Fruit fly (Drosophila melanogaster) whole organism, embryonic: ENCODE measurements around the gene CG9008.

Experiments used
- Abd-B ChIP-seq: fragments of 200-800 bp; sonication (Bioruptor generic); optimal IDR thresholded peaks from 2 replicates; lab custom pipeline; 2018; ENCODE audit warnings: missing biosample characterization, mild to moderate bottlenecking, missing genetic modification characterization, moderate library complexity
- BEAF-32 ChIP-seq: fragments of 200-800 bp; sonication (Bioruptor generic); optimal IDR thresholded peaks from 3 replicates; lab custom pipeline; 2017; ENCODE audit warnings: missing biosample characterization, missing genetic modification characterization, mild to moderate bottlenecking, moderate library complexity, missing genetic modification reagents
- C15 ChIP-seq: fragments of 200-800 bp; sonication (Bioruptor generic); IDR thresholded peaks from 3 replicates; pipeline ENCODE4 v1.3.6; 2022; ENCODE audit warnings: missing biosample characterization, missing genetic modification characterization
- CG10267 ChIP-seq: fragments of 200-800 bp; sonication (Bioruptor generic); optimal IDR thresholded peaks from 2 replicates; lab custom pipeline; 2018; ENCODE audit warnings: missing biosample characterization, mild to moderate bottlenecking, missing genetic modification characterization, moderate library complexity
- CG10274 ChIP-seq: fragments of 200-800 bp; sonication (Bioruptor generic); optimal IDR thresholded peaks from 3 replicates; lab custom pipeline; 2017; ENCODE audit warnings: missing biosample characterization, mild to moderate bottlenecking, missing genetic modification characterization
- CG10321 ChIP-seq: fragments of 200-800 bp; sonication (Bioruptor generic); IDR thresholded peaks from 2 replicates; pipeline ENCODE4 v1.3.6; 2022; ENCODE audit warnings: missing biosample characterization, missing genetic modification characterization
- CG10431 ChIP-seq: fragments of 200-800 bp; sonication (Bioruptor generic); optimal IDR thresholded peaks from 3 replicates; lab custom pipeline; 2018; ENCODE audit warnings: missing biosample characterization, mild to moderate bottlenecking, missing genetic modification characterization
- CG10462 ChIP-seq: fragments of 200-800 bp; sonication (Bioruptor generic); optimal IDR thresholded peaks from 2 replicates; lab custom pipeline; 2016; ENCODE audit warnings: missing biosample characterization, missing genetic modification characterization
- CG12104 ChIP-seq: fragments of 200-800 bp; sonication (Bioruptor generic); optimal IDR thresholded peaks from 3 replicates; lab custom pipeline; 2016; ENCODE audit warnings: missing biosample characterization, missing genetic modification characterization
- CG12299 ChIP-seq: fragments of 200-800 bp; sonication (Bioruptor generic); optimal IDR thresholded peaks from 2 replicates; lab custom pipeline; 2018; ENCODE audit warnings: missing biosample characterization, mild to moderate bottlenecking, missing genetic modification characterization
- CG12744 ChIP-seq: fragments of 200-800 bp; sonication (Bioruptor generic); optimal IDR thresholded peaks from 2 replicates; lab custom pipeline; 2016; ENCODE audit warnings: missing biosample characterization, missing genetic modification characterization
- CG12769 ChIP-seq: fragments of 200-800 bp; sonication (Bioruptor generic); optimal IDR thresholded peaks from 2 replicates; lab custom pipeline; 2019; ENCODE audit warnings: missing biosample characterization, mild to moderate bottlenecking, missing genetic modification characterization, moderate library complexity
- CG13424 ChIP-seq: fragments of 200-800 bp; sonication (Bioruptor generic); optimal IDR thresholded peaks from 2 replicates; lab custom pipeline; 2019; ENCODE audit warnings: missing biosample characterization, mild to moderate bottlenecking, missing genetic modification characterization, moderate library complexity
- CG14965 ChIP-seq: fragments of 200-800 bp; sonication (Bioruptor generic); optimal IDR thresholded peaks from 2 replicates; lab custom pipeline; 2016; ENCODE audit warnings: missing biosample characterization, missing genetic modification characterization, borderline replicate concordance
- CG1647 ChIP-seq: fragments of 200-800 bp; sonication (Bioruptor generic); optimal IDR thresholded peaks from 3 replicates; lab custom pipeline; 2016; ENCODE audit warnings: missing biosample characterization, missing genetic modification characterization
- CG18764 ChIP-seq: fragments of 200-800 bp; sonication (Bioruptor generic); optimal IDR thresholded peaks from 3 replicates; lab custom pipeline; 2016; ENCODE audit warnings: missing biosample characterization, missing genetic modification characterization
- CG3281 ChIP-seq: fragments of 200-800 bp; sonication (Bioruptor generic); optimal IDR thresholded peaks from 3 replicates; lab custom pipeline; 2017; ENCODE audit warnings: missing biosample characterization, mild to moderate bottlenecking, missing genetic modification characterization
- CG4282 ChIP-seq: fragments of 200-800 bp; sonication (Bioruptor generic); optimal IDR thresholded peaks from 2 replicates; lab custom pipeline; 2016; ENCODE audit warnings: missing biosample characterization, missing genetic modification characterization
- CG4328 ChIP-seq: fragments of 200-800 bp; sonication (Bioruptor generic); optimal IDR thresholded peaks from 3 replicates; lab custom pipeline; 2017; ENCODE audit warnings: missing biosample characterization, missing genetic modification reagents, missing genetic modification characterization
- CG6254 ChIP-seq: fragments of 200-800 bp; sonication (Bioruptor generic); optimal IDR thresholded peaks from 3 replicates; lab custom pipeline; 2017; ENCODE audit warnings: mild to moderate bottlenecking, missing biosample characterization, missing genetic modification reagents, missing genetic modification characterization
- CG6654 ChIP-seq: fragments of 200-800 bp; sonication (Bioruptor generic); optimal IDR thresholded peaks from 2 replicates; lab custom pipeline; 2017; ENCODE audit warnings: missing biosample characterization, mild to moderate bottlenecking, missing genetic modification characterization
- CG6813 ChIP-seq: fragments of 200-800 bp; sonication (Bioruptor generic); optimal IDR thresholded peaks from 2 replicates; lab custom pipeline; 2017; ENCODE audit warnings: missing biosample characterization, missing genetic modification characterization, mild to moderate bottlenecking, moderate library complexity, missing genetic modification reagents
- CG6854 ChIP-seq: fragments of 200-800 bp; sonication (Bioruptor generic); optimal IDR thresholded peaks from 3 replicates; lab custom pipeline; 2017; ENCODE audit warnings: missing biosample characterization, mild to moderate bottlenecking, missing genetic modification characterization
- CG8944 ChIP-seq: fragments of 200-800 bp; sonication (Bioruptor generic); optimal IDR thresholded peaks from 3 replicates; lab custom pipeline; 2016; ENCODE audit warnings: missing biosample characterization, missing genetic modification characterization
- CG9817 ChIP-seq: fragments of 200-800 bp; sonication (Bioruptor generic); optimal IDR thresholded peaks from 2 replicates; lab custom pipeline; 2018; ENCODE audit warnings: missing biosample characterization, mild to moderate bottlenecking, missing genetic modification characterization, moderate library complexity
- Dp ChIP-seq: fragments of 200-800 bp; sonication (Bioruptor generic); optimal IDR thresholded peaks from 2 replicates; lab custom pipeline; 2018; ENCODE audit warnings: missing biosample characterization, mild to moderate bottlenecking, missing genetic modification characterization, moderate library complexity
- Dref ChIP-seq: fragments of 200-800 bp; sonication (Bioruptor generic); IDR thresholded peaks from 2 replicates; pipeline ENCODE4 v1.3.6; 2022; ENCODE audit warnings: missing biosample characterization, missing genetic modification characterization
- HLH4C ChIP-seq: fragments of 200-800 bp; sonication (Bioruptor generic); IDR thresholded peaks from 3 replicates; pipeline ENCODE4 v1.3.6; 2022; ENCODE audit warnings: missing biosample characterization, missing genetic modification characterization; ENCODE audit not compliant: partially characterized antibody
- HLH54F ChIP-seq: fragments of 200-800 bp; sonication (Bioruptor generic); optimal IDR thresholded peaks from 3 replicates; lab custom pipeline; 2016; ENCODE audit warnings: missing biosample characterization, missing genetic modification characterization
- Kr ChIP-seq: fragments of 200-800 bp; sonication (Bioruptor generic); optimal IDR thresholded peaks from 2 replicates; lab custom pipeline; 2017; ENCODE audit warnings: missing biosample characterization, mild to moderate bottlenecking, missing genetic modification characterization
- Med ChIP-seq: fragments of 200-800 bp; sonication (Bioruptor generic); peaks from one replicate; lab custom pipeline; 2016; ENCODE audit warnings: missing biosample characterization, missing genetic modification characterization, mild to moderate bottlenecking, inconsistent platforms, moderate library complexity
- Optix ChIP-seq: fragments of 200-800 bp; sonication (Bioruptor generic); IDR thresholded peaks from 3 replicates; pipeline ENCODE4 v1.3.6; 2022; ENCODE audit warnings: missing biosample characterization, missing genetic modification characterization
- Sry-β ChIP-seq: fragments of 200-800 bp; sonication (Bioruptor generic); optimal IDR thresholded peaks from 2 replicates; lab custom pipeline; 2018; ENCODE audit warnings: missing biosample characterization, mild to moderate bottlenecking, missing genetic modification characterization, moderate library complexity
- Xrp1 ChIP-seq: fragments of 200-800 bp; sonication (Bioruptor generic); IDR thresholded peaks from 2 replicates; pipeline ENCODE4 v1.3.6; 2022; ENCODE audit warnings: missing biosample characterization, missing genetic modification characterization
- ap ChIP-seq: fragments of 200-800 bp; sonication (Bioruptor generic); IDR thresholded peaks from 2 replicates; pipeline ENCODE4 v1.3.6; 2022; ENCODE audit warnings: missing biosample characterization, missing genetic modification characterization
- ase ChIP-seq: fragments of 200-800 bp; sonication (Bioruptor generic); IDR thresholded peaks from 3 replicates; pipeline ENCODE4 v1.3.6; 2022; ENCODE audit warnings: missing biosample characterization, missing genetic modification characterization
- btn ChIP-seq: fragments of 200-800 bp; sonication (Bioruptor generic); optimal IDR thresholded peaks from 2 replicates; lab custom pipeline; 2016; ENCODE audit warnings: missing biosample characterization, missing genetic modification characterization
- crc ChIP-seq: fragments of 200-800 bp; sonication (Bioruptor generic); optimal IDR thresholded peaks from 2 replicates; lab custom pipeline; 2016; ENCODE audit warnings: missing biosample characterization, missing genetic modification characterization
- esg ChIP-seq: fragments of 200-800 bp; sonication (Bioruptor generic); conservative IDR thresholded peaks from 2 replicates; pipeline ENCODE4 v1.3.6; 2022; ENCODE audit warnings: missing biosample characterization, missing genetic modification characterization
- exex ChIP-seq: fragments of 200-800 bp; sonication (Bioruptor generic); optimal IDR thresholded peaks from 4 replicates; lab custom pipeline; 2018; ENCODE audit warnings: missing biosample characterization, mild to moderate bottlenecking, missing genetic modification characterization, moderate library complexity
- ftz-f1 ChIP-seq: fragments of 200-800 bp; sonication (Bioruptor generic); optimal IDR thresholded peaks from 2 replicates; lab custom pipeline; 2016; ENCODE audit warnings: missing biosample characterization, missing genetic modification characterization
- gt ChIP-seq: fragments of 200-800 bp; sonication (Bioruptor generic); IDR thresholded peaks from 2 replicates; pipeline ENCODE4 v1.3.6; 2022; ENCODE audit warnings: missing biosample characterization, missing genetic modification characterization
- kah ChIP-seq: fragments of 200-800 bp; sonication (Bioruptor generic); optimal IDR thresholded peaks from 2 replicates; lab custom pipeline; 2018; ENCODE audit warnings: missing biosample characterization, mild to moderate bottlenecking, missing genetic modification characterization
- nom ChIP-seq: fragments of 200-800 bp; sonication (Bioruptor generic); optimal IDR thresholded peaks from 2 replicates; lab custom pipeline; 2017; ENCODE audit warnings: missing biosample characterization, missing genetic modification characterization, mild to moderate bottlenecking, moderate library complexity, missing genetic modification reagents
- sd ChIP-seq: fragments of 200-800 bp; sonication (Bioruptor generic); optimal IDR thresholded peaks from 3 replicates; lab custom pipeline; 2018; ENCODE audit warnings: missing biosample characterization, mild to moderate bottlenecking, missing genetic modification characterization, moderate library complexity
- sim ChIP-seq: fragments of 200-800 bp; sonication (Bioruptor generic); IDR thresholded peaks from 2 replicates; pipeline ENCODE4 v1.3.6; 2022; ENCODE audit warnings: missing biosample characterization, missing genetic modification characterization
- sisA ChIP-seq: fragments of 200-800 bp; sonication (Bioruptor generic); IDR thresholded peaks from 2 replicates; pipeline ENCODE4 v1.3.6; 2022; ENCODE audit warnings: missing biosample characterization, missing genetic modification characterization
- ssp ChIP-seq: fragments of 200-800 bp; sonication (Bioruptor generic); IDR thresholded peaks from 2 replicates; pipeline ENCODE4 v1.3.6; 2022; ENCODE audit warnings: missing biosample characterization, missing genetic modification characterization
- trh ChIP-seq: fragments of 200-800 bp; sonication (Bioruptor generic); optimal IDR thresholded peaks from 2 replicates; lab custom pipeline; 2016; ENCODE audit warnings: missing biosample characterization, missing genetic modification characterization
- unc-4 ChIP-seq: fragments of 200-800 bp; sonication (Bioruptor generic); IDR thresholded peaks from 2 replicates; pipeline ENCODE4 v1.3.6; 2022; ENCODE audit warnings: missing biosample characterization, missing genetic modification characterization; ENCODE audit not compliant: partially characterized antibody

The CG9008 gene

DNA sequence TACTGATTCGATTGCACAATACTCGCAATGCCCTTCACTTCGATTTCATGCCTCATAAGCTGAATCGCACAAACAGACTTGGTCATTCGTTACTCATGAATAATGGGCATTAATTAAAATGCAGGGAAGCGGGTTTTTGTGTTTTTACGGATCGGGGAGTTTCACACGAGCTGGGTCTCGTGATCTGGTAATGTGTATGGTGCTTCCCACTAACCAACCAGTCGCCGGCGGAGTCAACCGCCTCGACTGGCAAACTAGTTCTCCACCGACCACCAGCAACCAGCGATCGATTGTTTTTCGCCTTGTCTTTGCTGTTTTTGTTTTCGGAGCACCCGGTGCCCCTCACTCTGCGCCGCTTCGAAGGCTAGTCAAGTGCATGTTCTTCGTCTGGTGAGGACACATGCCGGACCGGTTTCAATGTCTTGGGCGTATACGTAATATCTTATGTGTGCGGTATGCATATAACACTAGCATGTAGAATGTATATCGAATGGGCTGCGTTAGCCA, 24.6 kb upstream of the CG9008 start (continued):
- TF ChIP-seq CG10321 (GFP tag; lab: Robert Waterston, UW) (no peak), CG10462 (no peak), esg (GFP tag; lab: Robert Waterston, UW) (no peak), ap (GFP tag; lab: Robert Waterston, UW) (no peak), CG6813 (GFP tag; lab: Kevin White, UChicago) (no peak), C15 (no peak), Dref (no peak), Xrp1 (no peak), nom (GFP tag; lab: Kevin White, UChicago) (peak; percentile 60), CG1647 (GFP tag; lab: Kevin White, UChicago) (no peak), CG12299 (no peak), CG10267 (no peak), CG13424 (tag; lab: Kevin White, UChicago) (no peak), ftz-f1 (GFP tag; lab: Kevin White, UChicago) (peak; percentile 14), Dp (GFP tag; lab: Kevin White, UChicago) (no peak), ssp (GFP tag; lab: Robert Waterston, UW) (no peak), CG6654 (GFP tag; lab: Kevin White, UChicago) (no peak), CG12769 (peak; percentile 74), CG14965 (GFP tag; lab: Kevin White, UChicago) (no peak), Kr (GFP tag; lab: Kevin White, UChicago) (no peak), HLH54F (no peak), Optix (GFP tag; lab: Robert Waterston, UW) (no peak), kah (GFP tag; lab: Kevin White, UChicago) (no peak), CG6854 (GFP tag; lab: Kevin White, UChicago) (no peak), CG4282 (GFP tag; lab: Kevin White, UChicago) (no peak), Abd-B (GFP tag; lab: Kevin White, UChicago) (no peak), CG3281 (GFP tag; lab: Kevin White, UChicago) (no peak), HLH4C (GFP tag; lab: Robert Waterston, UW) (no peak), Med (GFP tag; lab: Kevin White, UChicago) (peak; percentile 11)

DNA sequence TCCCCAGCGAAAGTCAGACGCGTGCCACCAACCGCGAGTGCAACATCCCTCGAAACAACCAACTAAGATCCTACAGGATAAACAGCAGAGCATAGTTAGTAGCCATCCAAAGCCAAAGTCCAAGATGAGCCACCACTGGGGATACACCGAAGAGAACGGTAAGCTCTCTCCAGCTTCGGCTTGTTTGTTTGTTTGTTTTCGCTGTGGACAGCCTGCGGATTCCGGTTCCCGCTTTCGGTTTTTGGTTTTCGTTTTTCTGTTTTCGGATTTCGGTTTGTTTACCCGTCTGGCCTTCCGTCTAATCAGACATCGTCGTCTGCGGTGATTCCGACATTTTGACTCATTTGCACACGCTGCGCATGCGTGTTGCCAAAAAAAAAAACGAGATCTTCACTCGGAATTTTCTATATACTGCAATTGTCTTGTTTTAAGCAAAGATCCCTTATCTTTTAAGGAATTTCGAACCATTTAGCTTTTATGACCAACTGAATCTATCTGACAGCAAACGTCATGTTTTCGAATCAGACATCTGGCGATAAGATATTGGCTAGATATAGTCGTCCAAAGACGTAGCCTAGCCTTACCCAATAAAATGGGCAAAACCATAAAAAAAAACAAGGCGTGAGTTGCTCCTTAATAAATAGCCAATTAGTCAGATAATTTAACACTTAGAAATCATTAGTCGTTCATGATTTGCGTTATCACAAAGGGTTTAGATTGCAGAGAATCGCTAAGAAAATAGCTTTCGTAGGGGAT, 24.0 kb upstream of the CG9008 start:
- TF ChIP-seq btn (GFP tag; lab: Kevin White, UChicago): no peak
- TF ChIP-seq CG12769: peak; percentile 38
- no peak for TF ChIP-seq CG9817 (tag; lab: Kevin White, UChicago)
- no peak for TF ChIP-seq CG6254 (GFP tag; lab: Kevin White, UChicago)
- TF ChIP-seq crc (GFP tag; lab: Kevin White, UChicago): no peak
- TF ChIP-seq sim: no peak
- TF ChIP-seq CG10274 (GFP tag; lab: Kevin White, UChicago): no peak
- no peak for TF ChIP-seq CG10431 (GFP tag; lab: Kevin White, UChicago)
- peak; percentile 93 for TF ChIP-seq exex (tag; lab: Kevin White, UChicago)
- TF ChIP-seq unc-4 (GFP tag; lab: Robert Waterston, UW): no peak
- no peak for TF ChIP-seq trh (GFP tag; lab: Kevin White, UChicago)
- no peak for TF ChIP-seq sisA (GFP tag; lab: Robert Waterston, UW)
- TF ChIP-seq CG12744: no peak
- no peak for TF ChIP-seq CG12104 (GFP tag; lab: Kevin White, UChicago)
- no peak for TF ChIP-seq CG4328 (GFP tag; lab: Kevin White, UChicago)
- TF ChIP-seq CG8944: no peak
- no peak for TF ChIP-seq gt
- no peak for TF ChIP-seq Sry-β (GFP tag; lab: Kevin White, UChicago)
- no peak for TF ChIP-seq kah (GFP tag; lab: Kevin White, UChicago)
- peak; percentile 75 for TF ChIP-seq sd (tag; lab: Kevin White, UChicago)
- TF ChIP-seq ase: no peak
- no peak for TF ChIP-seq BEAF-32 (GFP tag; lab: Kevin White, UChicago)
- TF ChIP-seq CG18764: no peak
